Worm (Caenorhabditis elegans): Measurements from ENCODE around the gene cku-80.

Gene cku-80

DNA sequence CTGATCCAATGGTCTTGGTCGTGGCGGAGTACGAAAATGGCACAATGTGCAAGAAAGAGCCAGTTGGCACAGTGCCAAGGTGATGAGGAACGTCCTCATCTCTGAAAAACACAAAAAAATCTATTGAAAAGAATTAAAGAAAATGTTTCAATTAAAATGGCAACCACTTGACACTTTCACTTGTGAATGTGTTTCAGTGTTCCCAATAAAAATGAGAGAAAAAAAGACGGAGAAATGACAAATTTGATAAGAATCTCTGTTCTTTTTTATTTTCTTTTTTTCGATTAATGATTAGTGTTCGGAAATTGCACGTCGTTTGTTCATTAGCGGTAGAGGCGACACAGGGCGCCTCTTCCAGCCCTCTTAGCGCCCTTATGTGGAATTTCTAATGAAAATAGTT, 47.6 kb downstream of the cku-80 start, which contains the start of gene ndg-4:
Gene ndg-4 (minus strand): TSS at position 101 of the 400 bp plus-strand sequence.
- TF ChIP-seq ztf-11 (tag; optimal IDR thresholded peaks at IDR 0.05) (no peak), bed-3 (GFP tag; optimal IDR thresholded peaks at IDR 0.05) (no peak), unc-120 (tag; optimal IDR thresholded peaks at IDR 0.05; ENCODE audit: poor library complexity, severe bottlenecking) (no peak)

DNA sequence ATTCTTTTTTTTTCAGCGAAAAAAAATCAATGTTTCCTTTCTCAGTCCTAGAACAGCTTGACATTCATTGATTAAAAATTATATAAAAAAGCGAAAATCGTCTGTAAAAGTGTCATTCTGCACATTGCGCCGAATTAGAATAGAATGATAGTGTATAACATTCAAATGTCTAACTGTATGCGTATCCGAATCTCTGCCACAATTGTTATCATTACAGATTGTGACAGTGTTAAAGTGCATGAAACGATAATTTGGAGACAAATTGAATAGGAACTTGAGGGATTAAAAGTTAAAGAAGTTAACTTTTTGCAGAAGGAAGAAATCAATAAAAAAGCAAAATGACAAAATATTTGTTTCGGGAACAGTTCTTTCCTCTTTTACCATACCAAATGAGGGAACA, 48.7 kb downstream of the cku-80 start:
- no peak for TF ChIP-seq ceh-43 (GFP tag; optimal IDR thresholded peaks at IDR 0.05)
- TF ChIP-seq lsy-2 (tag; optimal IDR thresholded peaks at IDR 0.05), result no peak
- TF ChIP-seq snpc-4 (tag; optimal IDR thresholded peaks at IDR 0.05), result no peak

DNA sequence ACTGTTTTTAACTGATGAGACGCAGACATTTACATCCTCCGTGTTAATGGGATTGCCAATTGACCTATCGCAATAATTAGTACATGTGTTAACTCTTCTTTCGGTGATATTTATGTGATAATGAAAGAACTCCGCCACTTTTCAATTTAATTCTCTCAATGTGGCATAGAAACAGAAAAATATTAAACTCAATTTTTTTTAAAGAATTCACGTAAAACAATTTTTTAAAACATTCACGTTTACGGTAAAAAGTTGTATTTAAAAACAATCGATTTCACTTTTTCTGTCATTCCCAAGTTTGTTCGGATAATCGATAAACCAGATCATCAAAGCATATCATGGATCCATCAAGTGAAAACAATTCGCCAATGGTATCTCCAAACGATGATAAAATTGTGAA, 49.2 kb downstream of the cku-80 start, which contains the start of gene mstr-2:
Gene mstr-2 (plus strand): TSS at position 301 of the 400 bp plus-strand sequence.
- TF ChIP-seq drap-1 (GFP tag; optimal IDR thresholded peaks at IDR 0.05) (no peak), nhr-2 (tag; optimal IDR thresholded peaks at IDR 0.05) (peak; percentile 25)

DNA sequence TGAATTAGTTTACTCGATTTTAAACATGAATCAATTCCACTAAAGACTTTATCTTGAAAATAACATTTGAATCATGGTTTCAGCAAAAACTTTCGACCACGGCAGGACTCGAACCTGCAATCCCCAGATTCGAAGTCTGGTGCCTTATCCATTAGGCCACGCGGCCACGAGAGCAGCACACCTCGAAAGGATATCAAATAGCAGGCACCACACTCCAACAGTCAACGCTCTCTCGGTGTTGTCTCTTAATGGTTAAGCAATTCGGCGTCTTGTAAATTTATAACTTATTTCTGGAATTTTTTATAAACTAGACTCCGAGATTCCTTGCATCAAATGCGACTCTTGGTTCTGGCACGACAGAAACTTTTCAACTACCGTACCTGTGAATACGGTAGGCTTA, 51.1 kb downstream of the cku-80 start:
- TF ChIP-seq blmp-1 (tag; optimal IDR thresholded peaks at IDR 0.05) (no peak), M03D4.4 (tag; optimal IDR thresholded peaks at IDR 0.05) (peak; percentile 94), hlh-1 (tag; optimal IDR thresholded peaks at IDR 0.05) (peak; percentile 20), flh-1 (GFP tag; optimal IDR thresholded peaks at IDR 0.05) (peak; percentile 76), tbx-8 (GFP tag; optimal IDR thresholded peaks at IDR 0.05) (peak; percentile 82), unc-62 (GFP tag; optimal IDR thresholded peaks at IDR 0.05) (peak; percentile 10), mep-1 (tag; optimal IDR thresholded peaks at IDR 0.05) (peak; percentile 73), cnd-1 (tag; optimal IDR thresholded peaks at IDR 0.05) (peak; percentile 95), pha-4 (tag; optimal IDR thresholded peaks at IDR 0.05) (peak; percentile 37), nhr-76 (tag; optimal IDR thresholded peaks at IDR 0.05) (no peak), sem-2 (GFP tag; optimal IDR thresholded peaks at IDR 0.05) (peak; percentile 90), elt-3 (tag; optimal IDR thresholded peaks at IDR 0.05) (no peak), nhr-12 (tag; optimal IDR thresholded peaks at IDR 0.05) (peak; percentile 54), nhr-2 (tag; optimal IDR thresholded peaks at IDR 0.05) (peak; percentile 20), lin-32 (GFP tag; optimal IDR thresholded peaks at IDR 0.05) (peak; percentile 83), mls-2 (tag; optimal IDR thresholded peaks at IDR 0.05) (peak; percentile 96), lsy-2 (tag; optimal IDR thresholded peaks at IDR 0.05) (peak; percentile 45), unc-39 (tag; optimal IDR thresholded peaks at IDR 0.05) (peak; percentile 40), snpc-4 (tag; optimal IDR thresholded peaks at IDR 0.05) (no peak), unc-120 (tag; optimal IDR thresholded peaks at IDR 0.05; ENCODE audit: poor library complexity, severe bottlenecking) (peak; percentile 85), lin-13 (tag; optimal IDR thresholded peaks at IDR 0.05) (peak; percentile 30), ceh-39 (tag; optimal IDR thresholded peaks at IDR 0.05) (peak; percentile 52), ztf-11 (tag; optimal IDR thresholded peaks at IDR 0.05) (peak; percentile 16), nhr-237 (tag; optimal IDR thresholded peaks at IDR 0.05) (no peak), ham-2 (GFP tag; optimal IDR thresholded peaks at IDR 0.05) (peak; percentile 78), ceh-43 (GFP tag; optimal IDR thresholded peaks at IDR 0.05) (peak; percentile 85), sptf-1 (tag; optimal IDR thresholded peaks at IDR 0.05) (peak; percentile 96), nhr-28 (tag; optimal IDR thresholded peaks at IDR 0.05) (no peak), drap-1 (GFP tag; optimal IDR thresholded peaks at IDR 0.05) (peak; percentile 90), mab-5 (tag; optimal IDR thresholded peaks at IDR 0.05) (no peak), zip-8 (tag; optimal IDR thresholded peaks at IDR 0.05) (no peak), ces-1 (GFP tag; optimal IDR thresholded peaks at IDR 0.05) (peak; percentile 17), elt-1 (tag; optimal IDR thresholded peaks at IDR 0.05; ENCODE audit: borderline replicate concordance, insufficient read depth) (no peak), ceh-83 (GFP tag; optimal IDR thresholded peaks at IDR 0.05) (peak; percentile 97), bed-3 (GFP tag; optimal IDR thresholded peaks at IDR 0.05) (peak; percentile 81)

All from whole organism, mixed stage, embryonic.